Worm (Caenorhabditis elegans) whole organism, young adult: ENCODE results near the gene T09A5.5.

Experiments
- ama-1 ChIP-seq, 3 experiments: fragments of 150-350 bp in 1 of 3; sonication (generic microtip) in 2 of 3; optimal IDR thresholded peaks; 2 replicates each; lab custom pipeline; 2014 to 2018; ENCODE audit warnings: missing biosample characterization in 2 of 3, missing genetic modification characterization in 2 of 3, missing genetic modification reagents in 2 of 3
- bed-2 ChIP-seq: fragments of 200-800 bp; sonication (Bioruptor generic); IDR thresholded peaks from 2 replicates; pipeline ENCODE4 v1.3.6; 2022; ENCODE audit warnings: missing genetic modification reagents, missing genetic modification characterization, missing compliant biosample characterization
- cebp-1 ChIP-seq, 2 experiments: fragments of 200-800 bp in 1 of 2; sonication (Bioruptor generic) in 1 of 2; sonication (generic microtip) in 1 of 2; IDR thresholded peaks in 1 of 2; optimal IDR thresholded peaks in 1 of 2; 2 replicates each; pipeline versions ENCODE4 v1.3.6 to Lab custom; 2017 to 2022; ENCODE audit warnings: missing compliant biosample characterization in 2 of 2, missing genetic modification characterization in 2 of 2, mild to moderate bottlenecking in 1 of 2, missing genetic modification reagents in 1 of 2, moderate library complexity in 1 of 2
- ceh-27 ChIP-seq: fragments of 200-800 bp; sonication (Bioruptor generic); optimal IDR thresholded peaks from 2 replicates; lab custom pipeline; 2018; ENCODE audit warnings: mild to moderate bottlenecking, missing genetic modification characterization, moderate library complexity, missing compliant biosample characterization
- ceh-91 ChIP-seq: fragments of 200-800 bp; sonication (Bioruptor generic); IDR thresholded peaks from 2 replicates; pipeline ENCODE4 v1.3.6; 2022; ENCODE audit warnings: missing genetic modification reagents, missing genetic modification characterization, missing compliant biosample characterization
- egl-18 ChIP-seq: fragments of 200-800 bp; sonication (Bioruptor generic); IDR thresholded peaks from 2 replicates; pipeline ENCODE4 v1.3.6; 2022; ENCODE audit warnings: missing genetic modification reagents, missing genetic modification characterization, missing compliant biosample characterization
- madf-6 ChIP-seq: fragments of 200-800 bp; sonication (Bioruptor generic); IDR thresholded peaks from 2 replicates; pipeline ENCODE4 v1.3.6; 2022; ENCODE audit warnings: missing genetic modification reagents, missing genetic modification characterization, missing compliant biosample characterization
- unc-62 ChIP-seq: fragments of 150-350 bp; optimal IDR thresholded peaks from 2 replicates; lab custom pipeline; 2014; ENCODE audit warnings: missing biosample characterization, missing genetic modification reagents, missing genetic modification characterization

ce11 chrII:7892761-7893272 lies 39.2 kb upstream of the T09A5.5 start, which contains the start of gene ptc-1:
- peak; percentile 60 for TF ChIP-seq ceh-91
- TF ChIP-seq unc-62 (GFP tag; lab: Kevin White, UChicago) = no peak
- no peak for TF ChIP-seq cebp-1 (GFP tag; IDR thresholded peaks at IDR 0.05; lab: Robert Waterston, UW)
- TF ChIP-seq cebp-1 (tag; optimal IDR thresholded peaks at IDR 0.05; lab: Kevin White, UChicago) = no peak
- no peak for TF ChIP-seq egl-18 (GFP tag; lab: Robert Waterston, UW)
- TF ChIP-seq madf-6 (GFP tag; lab: Robert Waterston, UW) = peak; percentile 91
- no peak for TF ChIP-seq ama-1 (optimal IDR thresholded peaks at IDR 0.05; lab: Kevin White, UChicago)
- no peak for TF ChIP-seq ama-1 (GFP tag; optimal IDR thresholded peaks at IDR 0.05; lab: Kevin White, UChicago)
- no peak for TF ChIP-seq bed-2
- no peak for TF ChIP-seq ceh-27 (GFP tag; lab: Kevin White, UChicago)
